Worm (Caenorhabditis elegans) whole organism, mixed stage, embryonic: ENCODE measurements around the gene F43G6.4.
A peak's percentile ranks its signal among the peaks of the same experiment; 100 is the strongest.

Experiments used
- M03D4.4 ChIP-seq: sonication (generic microtip); optimal IDR thresholded peaks from 2 replicates; lab custom pipeline; 2017; ENCODE audit warnings: mild to moderate bottlenecking, missing genetic modification characterization, missing compliant biosample characterization
- bed-3 ChIP-seq: fragments of 200-800 bp; sonication (Bioruptor generic); optimal IDR thresholded peaks from 3 replicates; lab custom pipeline; 2018; ENCODE audit warnings: mild to moderate bottlenecking, missing genetic modification characterization, moderate library complexity, missing compliant biosample characterization
- ceh-43 ChIP-seq: fragments of 200-800 bp; sonication (Bioruptor generic); optimal IDR thresholded peaks from 2 replicates; lab custom pipeline; 2018; ENCODE audit warnings: mild to moderate bottlenecking, missing genetic modification characterization, moderate library complexity, missing compliant biosample characterization
- ceh-83 ChIP-seq: fragments of 200-800 bp; sonication (Bioruptor generic); optimal IDR thresholded peaks from 2 replicates; lab custom pipeline; 2018; ENCODE audit warnings: mild to moderate bottlenecking, missing genetic modification characterization, missing compliant biosample characterization
- ces-1 ChIP-seq: fragments of 150-350 bp; optimal IDR thresholded peaks from 2 replicates; lab custom pipeline; 2014; ENCODE audit warnings: missing biosample characterization, missing genetic modification reagents, missing genetic modification characterization
- cnd-1 ChIP-seq: fragments of 200-800 bp; sonication (Bioruptor generic); optimal IDR thresholded peaks from 2 replicates; lab custom pipeline; 2018; ENCODE audit warnings: mild to moderate bottlenecking, missing genetic modification characterization, missing compliant biosample characterization
- drap-1 ChIP-seq: fragments of 200-800 bp; sonication (Bioruptor generic); optimal IDR thresholded peaks from 3 replicates; lab custom pipeline; 2018; ENCODE audit warnings: mild to moderate bottlenecking, missing genetic modification characterization, missing compliant biosample characterization
- elt-1 ChIP-seq: sonication (generic microtip); optimal IDR thresholded peaks from 2 replicates; lab custom pipeline; 2017; ENCODE audit warnings: missing genetic modification characterization, mild to moderate bottlenecking, missing compliant biosample characterization, antibody characterized with exemption, moderate library complexity, borderline replicate concordance; ENCODE audit not compliant: insufficient read depth
- flh-1 ChIP-seq: fragments of 200-800 bp; sonication (Bioruptor generic); optimal IDR thresholded peaks from 2 replicates; lab custom pipeline; 2018; ENCODE audit warnings: mild to moderate bottlenecking, missing genetic modification characterization, moderate library complexity, missing compliant biosample characterization
- ham-2 ChIP-seq: fragments of 200-800 bp; sonication (Bioruptor generic); optimal IDR thresholded peaks from 2 replicates; lab custom pipeline; 2018; ENCODE audit warnings: mild to moderate bottlenecking, missing genetic modification characterization, missing compliant biosample characterization
- hlh-1 ChIP-seq: fragments of 150-350 bp; optimal IDR thresholded peaks from 2 replicates; lab custom pipeline; 2014; ENCODE audit warnings: missing biosample characterization, missing genetic modification reagents, missing genetic modification characterization
- lin-13 ChIP-seq: fragments of 150-350 bp; optimal IDR thresholded peaks from 2 replicates; lab custom pipeline; 2014; ENCODE audit warnings: missing biosample characterization, missing genetic modification characterization
- lin-32 ChIP-seq: fragments of 200-800 bp; sonication (Bioruptor generic); optimal IDR thresholded peaks from 2 replicates; lab custom pipeline; 2018; ENCODE audit warnings: mild to moderate bottlenecking, missing genetic modification characterization, missing compliant biosample characterization
- lsy-2 ChIP-seq: fragments of 150-350 bp; optimal IDR thresholded peaks from 2 replicates; lab custom pipeline; 2014; ENCODE audit warnings: missing biosample characterization, missing genetic modification characterization
- mab-5 ChIP-seq: fragments of 150-350 bp; optimal IDR thresholded peaks from 2 replicates; lab custom pipeline; 2014; ENCODE audit warnings: missing biosample characterization, missing genetic modification characterization
- mep-1 ChIP-seq: fragments of 150-350 bp; optimal IDR thresholded peaks from 2 replicates; lab custom pipeline; 2017; ENCODE audit warnings: missing biosample characterization, missing genetic modification reagents, missing genetic modification characterization, inconsistent platforms
- mls-2 ChIP-seq: sonication (generic microtip); optimal IDR thresholded peaks from 2 replicates; lab custom pipeline; 2016; ENCODE audit warnings: mild to moderate bottlenecking, missing genetic modification characterization, moderate library complexity, missing compliant biosample characterization
- nhr-2 ChIP-seq: fragments of 150-350 bp; optimal IDR thresholded peaks from 2 replicates; lab custom pipeline; 2014; ENCODE audit warnings: missing biosample characterization, missing genetic modification characterization
- nhr-237 ChIP-seq: fragments of 150-350 bp; optimal IDR thresholded peaks from 2 replicates; lab custom pipeline; 2014; ENCODE audit warnings: missing biosample characterization, missing genetic modification characterization
- nhr-28 ChIP-seq: fragments of 150-350 bp; optimal IDR thresholded peaks from 2 replicates; lab custom pipeline; 2014; ENCODE audit warnings: missing biosample characterization, missing genetic modification characterization
- pha-4 ChIP-seq: fragments of 150-350 bp; optimal IDR thresholded peaks from 2 replicates; lab custom pipeline; 2018; ENCODE audit warnings: missing biosample characterization, missing genetic modification reagents, missing genetic modification characterization
- sem-2 ChIP-seq: fragments of 200-800 bp; sonication (Bioruptor generic); optimal IDR thresholded peaks from 2 replicates; lab custom pipeline; 2018; ENCODE audit warnings: mild to moderate bottlenecking, missing genetic modification characterization, missing compliant biosample characterization
- snpc-4 ChIP-seq: fragments of 150-350 bp; optimal IDR thresholded peaks from 2 replicates; lab custom pipeline; 2014; ENCODE audit warnings: missing biosample characterization, missing genetic modification characterization
- sptf-1 ChIP-seq: sonication (generic microtip); optimal IDR thresholded peaks from 2 replicates; lab custom pipeline; 2017; ENCODE audit warnings: mild to moderate bottlenecking, missing genetic modification characterization, moderate library complexity, missing compliant biosample characterization
- unc-120 ChIP-seq: sonication (generic microtip); optimal IDR thresholded peaks from 2 replicates; lab custom pipeline; 2017; ENCODE audit warnings: missing genetic modification characterization, missing compliant biosample characterization; ENCODE audit not compliant: poor library complexity, severe bottlenecking
- unc-39 ChIP-seq: fragments of 150-350 bp; optimal IDR thresholded peaks from 2 replicates; lab custom pipeline; 2014; ENCODE audit warnings: missing biosample characterization, missing genetic modification characterization
- unc-62 ChIP-seq: fragments of 150-350 bp; optimal IDR thresholded peaks from 2 replicates; lab custom pipeline; 2014; ENCODE audit warnings: missing biosample characterization, missing genetic modification reagents, missing genetic modification characterization
- ztf-11 ChIP-seq: fragments of 150-350 bp; optimal IDR thresholded peaks from 2 replicates; lab custom pipeline; 2014; ENCODE audit warnings: missing biosample characterization, missing genetic modification characterization

F43G6.4 gene

ce11 chrII:11790458-11790857 lies at the start of gene F43G6.4:
Gene F43G6.4 (plus strand): TSS chrII:11790758.
- TF ChIP-seq unc-120 (tag; lab: Kevin White, UChicago) (no peak), nhr-28 (tag; lab: Kevin White, UChicago) (no peak), nhr-237 (tag; lab: Kevin White, UChicago) (no peak), mep-1 (no peak), mab-5 (tag; lab: Kevin White, UChicago) (no peak), hlh-1 (tag; lab: Kevin White, UChicago) (no peak), elt-1 (no peak), ces-1 (no peak), nhr-2 (tag; lab: Kevin White, UChicago) (no peak), M03D4.4 (tag; lab: Kevin White, UChicago) (no peak), snpc-4 (tag; lab: Kevin White, UChicago) (no peak), ztf-11 (tag; lab: Kevin White, UChicago) (no peak), lin-32 (GFP tag; lab: Kevin White, UChicago) (no peak), sem-2 (GFP tag; lab: Kevin White, UChicago) (no peak), pha-4 (no peak), unc-39 (tag; lab: Kevin White, UChicago) (no peak), mls-2 (no peak), lin-13 (tag; lab: Kevin White, UChicago) (no peak)

ce11 chrII:11742320-11742719 lies 48.2 kb upstream of the F43G6.4 start:
- TF ChIP-seq unc-120 (tag; lab: Kevin White, UChicago) (no peak), ces-1 (peak; percentile 11)

ce11 chrII:11746782-11747288 lies 43.7 kb upstream of the F43G6.4 start:
- peak; percentile 27 for TF ChIP-seq lin-32 (GFP tag; lab: Kevin White, UChicago)
- peak; percentile 39 for TF ChIP-seq cnd-1
- no peak for TF ChIP-seq mab-5 (tag; lab: Kevin White, UChicago)
- peak; percentile 51 for TF ChIP-seq flh-1
- TF ChIP-seq unc-62, result peak; percentile 36
- TF ChIP-seq nhr-237 (tag; lab: Kevin White, UChicago), result peak; percentile 33
- TF ChIP-seq ztf-11 (tag; lab: Kevin White, UChicago), result peak; percentile 17
- peak; percentile 38 for TF ChIP-seq ces-1
- no peak for TF ChIP-seq hlh-1 (tag; lab: Kevin White, UChicago)
- peak; percentile 23 for TF ChIP-seq lsy-2 (tag; lab: Kevin White, UChicago)
- peak; percentile 82 for TF ChIP-seq sptf-1
- no peak for TF ChIP-seq pha-4
- peak; percentile 74 for TF ChIP-seq mls-2
- TF ChIP-seq ham-2 (GFP tag; lab: Kevin White, UChicago), result no peak
- TF ChIP-seq bed-3, result peak; percentile 26
- TF ChIP-seq unc-120 (tag; lab: Kevin White, UChicago), result peak; percentile 82
- TF ChIP-seq drap-1 (GFP tag; lab: Kevin White, UChicago), result peak; percentile 22
- peak; percentile 43 for TF ChIP-seq M03D4.4 (tag; lab: Kevin White, UChicago)
- TF ChIP-seq ceh-83, result peak; percentile 64

- TF ChIP-seq pha-4, result no peak
- peak; percentile 93 for TF ChIP-seq lsy-2 (tag; lab: Kevin White, UChicago)
- TF ChIP-seq ces-1, result peak; percentile 59
- TF ChIP-seq ceh-43 (GFP tag; lab: Kevin White, UChicago), result peak; percentile 17
- TF ChIP-seq lin-13 (tag; lab: Kevin White, UChicago), result no peak
- TF ChIP-seq mep-1, result peak; percentile 10
Measured at ce11 chrII:11747889-11748288, 42.7 kb upstream of the F43G6.4 start.

ce11 chrII:11748494-11748893 lies 42.1 kb upstream of the F43G6.4 start, which contains the start of the genes F44E5.17 and gpb-1:
Gene F44E5.17 (minus strand): TSS chrII:11748594.
Gene gpb-1 (minus strand): TSS chrII:11748611.
- TF ChIP-seq flh-1 (no peak), hlh-1 (tag; lab: Kevin White, UChicago) (no peak), mab-5 (tag; lab: Kevin White, UChicago) (no peak)
